Fruit fly (Drosophila melanogaster): ENCODE measurements around the gene CG6576.

Gene CG6576

dm6 chr3L:8777313-8777924 lies 21.6 kb downstream of the CG6576 start:
- TF ChIP-seq pdm3 (GFP tag; optimal IDR thresholded peaks at IDR 0.05) (no peak), CG9139 (GFP tag; optimal IDR thresholded peaks at IDR 0.05) (no peak), Sox14 (GFP tag; optimal IDR thresholded peaks at IDR 0.05) (peak; percentile 20), CG8319 (GFP tag; optimal IDR thresholded peaks at IDR 0.05) (no peak), spab (GFP tag; optimal IDR thresholded peaks at IDR 0.05) (no peak), topi (GFP tag; optimal IDR thresholded peaks at IDR 0.05) (no peak), Sox15 (GFP tag; optimal IDR thresholded peaks at IDR 0.05) (no peak), Met (GFP tag; optimal IDR thresholded peaks at IDR 0.05) (peak; percentile 45), CG11294 (GFP tag; IDR thresholded peaks at IDR 0.05) (no peak), CG6854 (GFP tag; optimal IDR thresholded peaks at IDR 0.05) (no peak), fkh (GFP tag; optimal IDR thresholded peaks at IDR 0.05) (no peak), Lpt (GFP tag; optimal IDR thresholded peaks at IDR 0.05) (no peak), CG11762 (GFP tag; optimal IDR thresholded peaks at IDR 0.05; ENCODE audit: insufficient read depth) (no peak), achi (GFP tag; optimal IDR thresholded peaks at IDR 0.05) (peak; percentile 27), CG6792 (GFP tag; optimal IDR thresholded peaks at IDR 0.05) (no peak), CG6163 (GFP tag; IDR thresholded peaks at IDR 0.05) (no peak), CG16779 (tag; optimal IDR thresholded peaks at IDR 0.05) (no peak), eg (GFP tag; IDR thresholded peaks at IDR 0.05) (no peak), salr (GFP tag; optimal IDR thresholded peaks at IDR 0.05) (no peak), CG32006 (GFP tag; optimal IDR thresholded peaks at IDR 0.05) (no peak), CG6808 (GFP tag; optimal IDR thresholded peaks at IDR 0.05) (no peak), CG8119 (GFP tag; IDR thresholded peaks at IDR 0.05) (no peak), CG7368 (GFP tag; optimal IDR thresholded peaks at IDR 0.05) (no peak), fd59A (GFP tag; optimal IDR thresholded peaks at IDR 0.05) (no peak), CG34406 (GFP tag; optimal IDR thresholded peaks at IDR 0.05) (peak; percentile 19), Ets96B (tag; optimal IDR thresholded peaks at IDR 0.05) (no peak), Eip93F (GFP tag; optimal IDR thresholded peaks at IDR 0.05) (peak; percentile 14), Hr38 (GFP tag; optimal IDR thresholded peaks at IDR 0.05) (no peak), CG11902 (GFP tag; optimal IDR thresholded peaks at IDR 0.05) (no peak), Hr4 (GFP tag; optimal IDR thresholded peaks at IDR 0.05) (no peak), CG10631 (GFP tag; optimal IDR thresholded peaks at IDR 0.05) (no peak), ss (GFP tag; optimal IDR thresholded peaks at IDR 0.05) (no peak), CG3032 (tag; optimal IDR thresholded peaks at IDR 0.05) (no peak), Eip78C (GFP tag) (peak; percentile 60), CG10669 (GFP tag; optimal IDR thresholded peaks at IDR 0.05) (no peak), CG15336 (GFP tag; IDR thresholded peaks at IDR 0.05) (no peak), CG4318 (GFP tag; optimal IDR thresholded peaks at IDR 0.05) (no peak), Hr39 (GFP tag; optimal IDR thresholded peaks at IDR 0.05) (peak; percentile 17), dac (GFP tag; optimal IDR thresholded peaks at IDR 0.05) (no peak), CG1621 (tag; optimal IDR thresholded peaks at IDR 0.05) (no peak), cyc (GFP tag; optimal IDR thresholded peaks at IDR 0.05) (no peak), Ets21C (GFP tag; optimal IDR thresholded peaks at IDR 0.05) (no peak), CG31627 (GFP tag; optimal IDR thresholded peaks at IDR 0.05) (peak; percentile 0), Sox102F (GFP tag; optimal IDR thresholded peaks at IDR 0.05) (no peak), Gug (GFP tag; IDR thresholded peaks at IDR 0.05) (no peak), vri (GFP tag; optimal IDR thresholded peaks at IDR 0.05) (peak; percentile 37), CG6276 (GFP tag; optimal IDR thresholded peaks at IDR 0.05) (no peak), Smox (GFP tag; optimal IDR thresholded peaks at IDR 0.05) (peak; percentile 44), Blimp-1 (GFP tag; optimal IDR thresholded peaks at IDR 0.05) (no peak), esn (GFP tag; optimal IDR thresholded peaks at IDR 0.05) (peak; percentile 61), fd85E (GFP tag; optimal IDR thresholded peaks at IDR 0.05) (no peak), dsx (GFP tag; optimal IDR thresholded peaks at IDR 0.05; ENCODE audit: poor library complexity, severe bottlenecking) (no peak)
